Fruit fly (Drosophila melanogaster): ENCODE measurements around the gene kibra.

The kibra gene

dm6 chr3R:14747259-14747856 lies 23.3 kb upstream of the kibra start:
- no peak for TF ChIP-seq CG17801 (GFP tag; optimal IDR thresholded peaks at IDR 0.05; ENCODE audit: partially characterized antibody)

dm6 chr3R:14744339-14745129 lies 20.5 kb upstream of the kibra start:
- TF ChIP-seq CG17801 (GFP tag; optimal IDR thresholded peaks at IDR 0.05; ENCODE audit: partially characterized antibody) = no peak

- TF ChIP-seq CG17801 (GFP tag; optimal IDR thresholded peaks at IDR 0.05; ENCODE audit: partially characterized antibody) = no peak
Measured at dm6 chr3R:14743418-14743817, 19.4 kb upstream of the kibra start.

dm6 chr3R:14742928-14743327 lies 18.9 kb upstream of the kibra start:
- TF ChIP-seq CG17801 (GFP tag; optimal IDR thresholded peaks at IDR 0.05; ENCODE audit: partially characterized antibody) = peak; percentile 50

dm6 chr3R:14742064-14742463 lies 18.0 kb upstream of the kibra start:
- no peak for TF ChIP-seq CG17801 (GFP tag; optimal IDR thresholded peaks at IDR 0.05; ENCODE audit: partially characterized antibody)

- TF ChIP-seq CG17801 (GFP tag; optimal IDR thresholded peaks at IDR 0.05; ENCODE audit: partially characterized antibody) = peak; percentile 13
Measured at dm6 chr3R:14741192-14741915, 17.3 kb upstream of the kibra start, which contains the start of the genes eff and jvl. Gene eff, minus strand, starts transcription at chr3R:14741319. Gene jvl, plus strand, starts transcription at chr3R:14741582.

- peak; percentile 74 for TF ChIP-seq CG17801 (GFP tag; optimal IDR thresholded peaks at IDR 0.05; ENCODE audit: partially characterized antibody)
Measured at dm6 chr3R:14740658-14741191, 16.7 kb upstream of the kibra start.

- TF ChIP-seq CG17801 (GFP tag; optimal IDR thresholded peaks at IDR 0.05; ENCODE audit: partially characterized antibody) = no peak
Measured at dm6 chr3R:14740253-14740522, 16.1 kb upstream of the kibra start.

DNA sequence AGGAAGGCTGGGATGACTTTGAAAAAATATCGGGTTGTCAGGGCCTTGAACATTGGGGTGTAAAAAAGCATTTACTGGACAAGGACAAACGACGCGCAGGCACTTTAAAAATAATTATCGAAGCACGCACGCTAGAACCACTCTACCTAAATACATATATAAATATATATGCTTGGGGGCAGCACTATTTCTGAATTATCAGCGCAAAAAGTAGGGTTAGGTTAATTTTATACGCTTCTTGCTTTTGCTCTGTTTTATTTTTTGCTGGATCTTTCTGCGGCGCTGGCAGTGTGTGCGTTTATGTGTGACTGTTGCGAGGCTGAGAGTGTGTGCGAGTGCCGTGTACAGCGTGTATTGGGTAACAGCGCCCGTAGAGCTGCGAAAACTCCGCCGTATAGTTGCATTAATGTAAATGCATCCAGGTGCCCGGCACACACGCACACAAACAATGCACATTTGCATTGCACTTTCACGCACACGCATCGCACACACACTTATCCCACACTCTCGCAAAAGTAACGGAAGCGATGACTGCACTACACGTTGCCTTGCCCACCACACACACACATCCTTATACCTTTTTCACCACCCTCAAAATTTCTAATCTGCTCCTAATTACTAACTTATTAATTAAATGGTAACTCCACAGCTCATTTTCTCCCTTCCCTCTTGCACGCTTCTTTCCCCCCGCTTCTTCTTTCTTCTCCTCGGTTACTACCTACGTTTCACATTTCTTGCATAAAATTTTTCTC lies 15.6 kb upstream of the kibra start:
- TF ChIP-seq CG17801 (GFP tag; optimal IDR thresholded peaks at IDR 0.05; ENCODE audit: partially characterized antibody) = no peak

dm6 chr3R:14739088-14739487 lies 15.0 kb upstream of the kibra start:
- peak; percentile 68 for TF ChIP-seq CG17801 (GFP tag; optimal IDR thresholded peaks at IDR 0.05; ENCODE audit: partially characterized antibody)

dm6 chr3R:14737894-14738860 lies 14.1 kb upstream of the kibra start:
- TF ChIP-seq CG17801 (GFP tag; optimal IDR thresholded peaks at IDR 0.05; ENCODE audit: partially characterized antibody) = peak; percentile 95

dm6 chr3R:14736674-14737073 lies 12.6 kb upstream of the kibra start:
- TF ChIP-seq CG17801 (GFP tag; optimal IDR thresholded peaks at IDR 0.05; ENCODE audit: partially characterized antibody) = peak; percentile 75

DNA sequence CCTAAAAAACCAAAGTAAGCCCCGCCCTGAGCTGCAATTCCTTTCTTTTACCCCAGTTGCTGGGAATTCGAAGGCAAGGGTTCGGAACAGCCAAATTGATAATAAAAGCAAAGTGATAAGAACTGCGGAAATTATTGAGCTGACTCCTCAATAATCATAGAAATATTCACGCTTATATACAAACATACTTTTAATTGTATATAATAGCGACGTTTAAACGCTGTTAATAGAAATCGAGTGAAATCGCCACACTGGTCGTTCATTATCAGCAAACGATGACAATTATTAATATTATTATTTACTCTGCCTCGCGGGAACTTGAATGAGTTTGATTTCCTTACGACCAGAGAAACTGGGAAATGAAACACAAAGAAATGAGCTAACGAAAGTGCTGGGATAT lies 11.9 kb upstream of the kibra start:
- no peak for TF ChIP-seq CG17801 (GFP tag; optimal IDR thresholded peaks at IDR 0.05; ENCODE audit: partially characterized antibody)

Measured in ovary, adult (tissue).